Worm (Caenorhabditis elegans) whole organism, L3 larva: ENCODE data around the gene skr-20.

Source experiments
- R02D3.7 ChIP-seq: fragments of 150-350 bp; optimal IDR thresholded peaks from 2 replicates; lab custom pipeline; 2014; ENCODE audit warnings: missing biosample characterization, missing genetic modification characterization
- ZK546.5 ChIP-seq: sonication (generic microtip); optimal IDR thresholded peaks from 2 replicates; lab custom pipeline; 2017; ENCODE audit warnings: missing biosample characterization, missing genetic modification characterization
- ama-1 ChIP-seq: fragments of 150-350 bp; optimal IDR thresholded peaks from 2 replicates; lab custom pipeline; 2018
- ceh-16 ChIP-seq: sonication (generic microtip); optimal IDR thresholded peaks from 2 replicates; lab custom pipeline; 2017; ENCODE audit warnings: missing biosample characterization, missing genetic modification characterization
- ceh-28 ChIP-seq: fragments of 150-350 bp; optimal IDR thresholded peaks from 2 replicates; lab custom pipeline; 2014; ENCODE audit warnings: missing biosample characterization, missing genetic modification reagents, missing genetic modification characterization
- ceh-82 ChIP-seq: fragments of 150-350 bp; optimal IDR thresholded peaks from 2 replicates; lab custom pipeline; 2014; ENCODE audit warnings: missing biosample characterization, missing genetic modification characterization
- ceh-9 ChIP-seq: sonication (generic microtip); optimal IDR thresholded peaks from 2 replicates; lab custom pipeline; 2018; ENCODE audit warnings: missing biosample characterization, missing genetic modification characterization
- egl-5 ChIP-seq: fragments of 150-350 bp; optimal IDR thresholded peaks from 2 replicates; lab custom pipeline; 2017; ENCODE audit warnings: missing biosample characterization, missing genetic modification reagents, missing genetic modification characterization, inconsistent platforms
- elt-2 ChIP-seq: sonication (generic microtip); optimal IDR thresholded peaks from 2 replicates; lab custom pipeline; 2016; ENCODE audit warnings: missing genetic modification reagents, mild to moderate bottlenecking, missing genetic modification characterization, missing compliant biosample characterization
- fkh-10 ChIP-seq: sonication (generic microtip); optimal IDR thresholded peaks from 2 replicates; lab custom pipeline; 2017; ENCODE audit warnings: missing biosample characterization, missing genetic modification reagents, missing genetic modification characterization
- fos-1 ChIP-seq: fragments of 150-350 bp; optimal IDR thresholded peaks from 2 replicates; lab custom pipeline; 2014; ENCODE audit warnings: missing biosample characterization, missing genetic modification characterization
- hmg-11 ChIP-seq: sonication (generic microtip); optimal IDR thresholded peaks from 2 replicates; lab custom pipeline; 2016; ENCODE audit warnings: missing genetic modification characterization, missing compliant biosample characterization
- jun-1 ChIP-seq: fragments of 150-350 bp; optimal IDR thresholded peaks from 2 replicates; lab custom pipeline; 2014; ENCODE audit warnings: missing biosample characterization, missing genetic modification reagents, missing genetic modification characterization
- lin-15B ChIP-seq: fragments of 150-350 bp; optimal IDR thresholded peaks from 2 replicates; lab custom pipeline; 2014; ENCODE audit warnings: missing biosample characterization, missing genetic modification characterization
- lin-39 ChIP-seq: fragments of 150-350 bp; optimal IDR thresholded peaks from 2 replicates; lab custom pipeline; 2018; ENCODE audit warnings: missing biosample characterization, missing genetic modification reagents, missing genetic modification characterization
- lsy-12 ChIP-seq: sonication (generic microtip); optimal IDR thresholded peaks from 2 replicates; lab custom pipeline; 2016; ENCODE audit warnings: mild to moderate bottlenecking, missing genetic modification characterization, missing compliant biosample characterization
- nhr-11 ChIP-seq: fragments of 150-350 bp; optimal IDR thresholded peaks from 2 replicates; lab custom pipeline; 2014; ENCODE audit warnings: missing biosample characterization, missing genetic modification characterization
- nhr-12 ChIP-seq: fragments of 150-350 bp; optimal IDR thresholded peaks from 2 replicates; lab custom pipeline; 2014; ENCODE audit warnings: missing biosample characterization, missing genetic modification characterization
- nhr-23 ChIP-seq: fragments of 150-350 bp; optimal IDR thresholded peaks from 2 replicates; lab custom pipeline; 2014; ENCODE audit warnings: missing biosample characterization, missing genetic modification reagents, missing genetic modification characterization
- nhr-43 ChIP-seq: sonication (generic microtip); optimal IDR thresholded peaks from 2 replicates; lab custom pipeline; 2016; ENCODE audit warnings: mild to moderate bottlenecking, missing genetic modification characterization, missing compliant biosample characterization; ENCODE audit not compliant: poor library complexity, severe bottlenecking
- pha-4 ChIP-seq: fragments of 150-350 bp; optimal IDR thresholded peaks from 2 replicates; lab custom pipeline; 2014; ENCODE audit warnings: missing biosample characterization, missing genetic modification reagents, missing genetic modification characterization
- pqm-1 ChIP-seq: fragments of 150-350 bp; optimal IDR thresholded peaks from 2 replicates; lab custom pipeline; 2017; ENCODE audit warnings: missing biosample characterization, missing genetic modification characterization, inconsistent platforms
- sea-2 ChIP-seq: fragments of 150-350 bp; sonication (generic microtip); optimal IDR thresholded peaks from 4 replicates; lab custom pipeline; 2014; ENCODE audit warnings: missing biosample characterization, missing genetic modification reagents, missing genetic modification characterization
- skn-1 ChIP-seq: fragments of 150-350 bp; optimal IDR thresholded peaks from 2 replicates; lab custom pipeline; 2014; ENCODE audit warnings: missing biosample characterization, missing genetic modification characterization
- snpc-4 ChIP-seq: fragments of 150-350 bp; optimal IDR thresholded peaks from 2 replicates; lab custom pipeline; 2014; ENCODE audit warnings: missing biosample characterization, missing genetic modification characterization
- tbx-2 ChIP-seq: sonication (generic microtip); optimal IDR thresholded peaks from 2 replicates; lab custom pipeline; 2016; ENCODE audit warnings: mild to moderate bottlenecking, missing genetic modification characterization, missing compliant biosample characterization
- unc-62 ChIP-seq: fragments of 150-350 bp; sonication (generic microtip); optimal IDR thresholded peaks from 4 replicates; lab custom pipeline; 2014; ENCODE audit warnings: missing biosample characterization, missing genetic modification reagents, missing genetic modification characterization
- zag-1 ChIP-seq: fragments of 150-350 bp; optimal IDR thresholded peaks from 2 replicates; lab custom pipeline; 2014; ENCODE audit warnings: missing biosample characterization, missing genetic modification characterization
- ztf-11 ChIP-seq: fragments of 150-350 bp; optimal IDR thresholded peaks from 2 replicates; lab custom pipeline; 2014; ENCODE audit warnings: missing biosample characterization, missing genetic modification characterization
- ztf-4 ChIP-seq: fragments of 150-350 bp; optimal IDR thresholded peaks from 2 replicates; lab custom pipeline; 2014; ENCODE audit warnings: missing biosample characterization, missing genetic modification characterization

skr-20 gene

DNA sequence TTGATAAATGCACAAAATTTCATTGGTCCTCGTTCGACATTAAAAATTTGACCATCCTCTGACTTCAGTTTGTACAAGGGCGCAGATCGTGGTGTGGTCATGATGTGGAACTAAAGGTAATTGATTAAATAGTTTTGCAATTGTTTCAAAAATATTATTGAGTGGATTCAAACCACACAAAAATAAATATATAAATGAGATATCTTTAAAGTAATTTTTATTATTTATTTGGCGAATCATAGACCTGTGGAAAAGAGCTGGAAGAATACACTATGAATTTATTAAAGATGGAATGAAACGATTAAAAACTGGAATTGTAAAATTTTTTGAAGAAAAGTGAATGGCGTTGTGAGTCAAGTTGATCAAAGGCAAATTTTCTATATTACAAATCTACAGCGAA is at the start of gene skr-20:
Gene skr-20 (minus strand): TSS at position 101 of the 400 bp plus-strand sequence.
- no peak for TF ChIP-seq tbx-2
- no peak for TF ChIP-seq sea-2
- no peak for TF ChIP-seq fos-1 (tag; lab: Kevin White, UChicago)
- no peak for TF ChIP-seq ceh-9 (tag; lab: Kevin White, UChicago)
- TF ChIP-seq pha-4 (tag; lab: Kevin White, UChicago), result no peak
- no peak for TF ChIP-seq unc-62
- no peak for TF ChIP-seq ceh-16 (tag; lab: Kevin White, UChicago)

DNA sequence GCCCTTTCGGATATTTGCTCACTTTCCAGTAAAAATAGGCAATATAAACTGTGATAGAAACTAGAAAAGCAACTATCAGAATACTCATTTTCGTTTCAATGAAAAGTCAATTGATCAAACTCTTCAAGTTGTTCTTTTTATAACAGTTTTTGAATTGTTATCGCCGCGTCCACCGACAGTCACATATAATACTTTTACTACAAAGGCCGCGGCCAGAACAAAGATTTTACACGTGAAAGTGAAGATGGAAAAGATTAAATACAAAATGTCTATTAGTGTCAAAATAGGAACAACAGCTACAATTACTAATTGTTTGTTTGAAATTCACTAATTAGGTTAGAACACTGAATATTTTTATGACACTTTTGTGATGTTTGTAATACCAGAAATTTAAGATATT is 46.2 kb upstream of the skr-20 start, which contains the start of gene cyp-14A2:
Gene cyp-14A2 (minus strand): TSS at position 101 of the 400 bp plus-strand sequence.
- TF ChIP-seq snpc-4 (tag; lab: Kevin White, UChicago) (no peak), nhr-12 (tag; lab: Kevin White, UChicago) (no peak), pqm-1 (tag; lab: Kevin White, UChicago) (no peak), ztf-11 (tag; lab: Kevin White, UChicago) (no peak), tbx-2 (no peak), lin-15B (tag; lab: Kevin White, UChicago) (no peak), lsy-12 (tag; lab: Kevin White, UChicago) (no peak)

DNA sequence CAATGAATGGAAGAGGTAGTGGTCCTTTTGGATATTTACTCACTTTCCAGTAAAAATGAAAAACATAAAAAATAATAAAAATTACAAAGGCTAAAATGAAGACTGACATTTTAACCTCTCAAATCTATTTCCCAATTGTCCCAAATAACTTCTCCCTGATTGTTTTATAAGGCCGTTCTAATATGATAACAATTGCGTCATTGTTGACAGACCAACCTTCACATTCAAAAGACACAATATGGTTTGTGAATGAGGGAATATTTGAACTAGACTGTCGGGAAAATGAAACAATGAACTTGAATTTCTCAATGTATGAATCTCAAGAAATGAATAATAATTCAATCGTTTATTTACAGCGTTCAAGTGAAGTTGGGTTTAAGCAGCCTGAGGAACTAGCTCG is 43.9 kb upstream of the skr-20 start, which contains the start of gene cyp-14A1:
Gene cyp-14A1 (minus strand): TSS at position 126 of the 400 bp plus-strand sequence.
- TF ChIP-seq nhr-23 (tag; lab: Kevin White, UChicago) (peak; percentile 26), nhr-11 (tag; lab: Kevin White, UChicago) (no peak)

DNA sequence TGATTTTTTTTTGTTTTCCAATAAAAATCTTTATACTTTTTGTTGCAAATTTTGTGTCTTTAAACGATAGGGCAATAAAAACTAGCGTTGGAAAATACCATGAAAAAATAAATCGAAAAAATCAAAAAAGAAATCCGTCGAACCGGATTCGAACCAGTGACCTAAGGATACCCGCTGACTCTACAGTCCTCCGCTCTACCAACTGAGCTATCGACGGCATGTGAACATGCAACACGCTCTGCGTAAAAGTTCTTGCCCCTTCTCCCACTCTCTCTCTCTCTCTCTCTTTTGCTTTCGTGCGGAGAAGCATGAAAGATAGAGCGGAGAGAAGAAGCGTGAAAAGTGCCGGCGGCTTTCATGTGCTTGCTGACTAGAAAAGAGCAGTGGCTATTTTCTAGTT is 41.2 kb upstream of the skr-20 start:
- TF ChIP-seq ceh-28 (tag; lab: Kevin White, UChicago) (no peak), ztf-4 (tag; lab: Kevin White, UChicago) (no peak), nhr-23 (tag; lab: Kevin White, UChicago) (peak; percentile 19), nhr-43 (peak; percentile 48), ZK546.5 (tag; lab: Kevin White, UChicago) (no peak), lsy-12 (tag; lab: Kevin White, UChicago) (peak; percentile 55), lin-39 (tag; lab: Kevin White, UChicago) (peak; percentile 36), tbx-2 (peak; percentile 52), skn-1 (tag; lab: Kevin White, UChicago) (peak; percentile 17), unc-62 (peak; percentile 2), egl-5 (tag; lab: Kevin White, UChicago) (no peak), ceh-82 (tag; lab: Kevin White, UChicago) (peak; percentile 34), R02D3.7 (tag; lab: Kevin White, UChicago) (no peak), elt-2 (tag; lab: Kevin White, UChicago) (peak; percentile 49), ztf-11 (tag; lab: Kevin White, UChicago) (no peak), jun-1 (tag; lab: Kevin White, UChicago) (peak; percentile 55), zag-1 (tag; lab: Kevin White, UChicago) (no peak), fkh-10 (GFP tag; lab: Kevin White, UChicago) (peak; percentile 23), nhr-12 (tag; lab: Kevin White, UChicago) (no peak), ama-1 (lab: Kevin White, UChicago) (no peak), hmg-11 (tag; lab: Kevin White, UChicago) (peak; percentile 84), ceh-16 (tag; lab: Kevin White, UChicago) (no peak), pha-4 (tag; lab: Kevin White, UChicago) (peak; percentile 57)

DNA sequence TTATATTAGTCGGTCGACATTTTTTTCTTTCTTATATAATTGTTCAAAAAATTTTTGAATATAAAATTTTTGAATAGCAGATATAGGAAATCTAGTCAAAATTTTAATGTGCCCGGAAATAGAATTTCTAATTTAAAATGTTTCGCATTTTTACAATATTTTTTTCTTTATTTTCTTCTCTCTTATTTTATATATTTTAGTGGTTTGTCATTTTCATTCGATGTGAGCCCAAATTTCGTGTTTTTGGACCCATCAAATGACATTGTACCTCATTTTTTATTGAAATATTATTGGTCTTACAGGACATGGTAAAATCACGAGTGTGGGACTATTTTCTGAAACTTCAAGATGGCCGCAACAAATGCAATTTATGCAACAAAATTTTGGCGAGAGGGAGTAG is 38.9 kb upstream of the skr-20 start, which contains the start of gene K09A11.1:
Gene K09A11.1 (plus strand): TSS at position 301 of the 400 bp plus-strand sequence.
- no peak for TF ChIP-seq ceh-9 (tag; lab: Kevin White, UChicago)
- no peak for TF ChIP-seq zag-1 (tag; lab: Kevin White, UChicago)

DNA sequence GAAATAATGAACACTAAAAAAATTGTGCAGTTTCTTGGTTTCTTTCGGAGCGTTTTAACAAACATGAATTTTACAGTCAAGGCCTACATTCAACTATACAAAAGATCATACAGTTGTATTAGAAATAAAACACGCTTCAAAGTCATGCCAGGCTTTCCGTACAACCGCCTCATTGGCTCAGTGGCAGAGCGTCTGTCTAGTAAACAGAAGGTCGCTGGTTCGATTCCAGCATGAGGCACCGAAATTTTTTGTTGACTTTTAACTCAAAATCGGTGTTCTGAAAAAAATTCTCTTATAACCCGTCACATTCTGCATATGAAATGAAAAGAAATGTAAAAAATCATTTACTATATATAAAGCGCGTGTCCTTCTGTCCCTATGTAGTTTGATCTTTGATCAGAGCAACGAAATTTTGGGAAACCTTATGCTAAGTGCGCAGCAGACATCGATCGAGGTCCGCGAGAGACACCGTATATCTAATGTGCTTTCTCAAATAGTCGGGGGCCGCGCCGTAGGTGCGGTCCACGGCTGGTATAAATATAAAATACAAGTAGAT is 37.8 kb upstream of the skr-20 start:
- TF ChIP-seq pqm-1 (tag; lab: Kevin White, UChicago) (peak; percentile 21), elt-2 (tag; lab: Kevin White, UChicago) (peak; percentile 23)
- TF ChIP-seq, all 47 proteins: peak for 2; not testable (repeated sequence) for 45
